Worm (Caenorhabditis elegans): ENCODE data around the gene ubc-22.

The ubc-22 gene

DNA sequence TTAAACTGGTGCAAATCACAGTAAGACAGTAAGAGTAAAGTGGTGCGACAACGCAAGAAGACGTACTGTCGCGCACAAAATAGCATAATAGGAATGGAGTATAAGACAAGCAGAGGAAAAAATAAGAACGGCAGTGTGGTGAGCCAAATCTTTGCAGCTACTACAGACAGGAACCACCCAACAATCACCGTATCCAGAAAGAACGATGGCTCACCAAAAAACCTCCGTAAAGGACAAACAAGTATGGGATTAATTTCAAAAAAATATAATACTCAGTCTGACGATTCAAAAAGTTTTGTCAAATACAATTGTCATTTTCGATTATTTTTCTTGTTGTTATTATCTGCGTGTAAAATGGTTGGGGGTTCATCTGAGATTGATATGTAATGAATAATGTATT is 14.6 kb downstream of the ubc-22 start:
- TF ChIP-seq ztf-23 (GFP tag; IDR thresholded peaks at IDR 0.05) (no peak), T22C8.4 (GFP tag; IDR thresholded peaks at IDR 0.05) (no peak), ztf-29 (GFP tag; IDR thresholded peaks at IDR 0.05) (no peak), ref-1 (GFP tag; conservative IDR thresholded peaks at IDR 0.05) (no peak)

ce11 chrX:8853524-8853923 is 15.4 kb downstream of the ubc-22 start, which contains the start of gene sprp-4:
Gene sprp-4 (minus strand): TSS chrX:8853624.
- no peak for TF ChIP-seq ztf-29 (GFP tag; IDR thresholded peaks at IDR 0.05)

DNA sequence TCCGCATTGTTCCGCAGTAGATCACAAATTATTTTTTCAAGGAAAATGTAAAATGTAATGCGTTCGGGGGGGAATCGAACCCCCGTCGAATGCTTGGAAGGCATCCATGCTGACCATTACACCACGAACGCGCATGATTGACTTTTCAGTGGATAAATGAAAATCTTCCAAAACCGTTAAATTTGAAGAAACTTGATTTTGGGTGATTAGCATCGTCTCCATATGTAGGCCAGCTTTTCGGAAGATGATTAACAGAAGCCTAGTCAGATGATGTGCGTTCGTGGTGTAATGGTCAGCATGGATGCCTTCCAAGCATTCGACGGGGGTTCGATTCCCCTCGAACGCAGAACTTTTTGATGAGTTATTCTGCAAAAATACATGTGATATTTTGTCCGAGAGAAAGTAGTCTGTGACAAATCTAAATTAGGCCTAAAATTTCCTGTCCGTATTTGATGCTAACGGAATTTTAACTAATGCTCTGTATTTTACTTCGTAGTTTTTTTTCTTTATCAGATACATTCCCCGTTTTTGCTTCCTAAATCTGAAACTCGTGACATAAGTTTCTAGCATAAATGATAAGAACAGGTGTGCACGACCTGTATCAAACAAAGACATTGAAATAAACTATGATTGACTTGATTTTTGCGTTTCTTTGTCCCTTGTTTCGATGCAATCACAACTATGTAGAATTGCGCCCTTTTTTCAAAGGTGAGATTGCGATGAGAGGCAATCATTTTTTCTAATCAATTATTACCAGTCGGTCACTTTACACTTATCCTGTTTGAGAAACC is 22.3 kb downstream of the ubc-22 start, which contains the start of gene C28G1.10:
C28G1.10 (plus strand) TSS at position 676 of the 791 bp plus-strand sequence.
- TF ChIP-seq klf-2 (GFP tag; conservative IDR thresholded peaks at IDR 0.05) (peak; percentile 61; the same call in 1 of the 2 replicates), ztf-29 (GFP tag; IDR thresholded peaks at IDR 0.05) (no peak)

DNA sequence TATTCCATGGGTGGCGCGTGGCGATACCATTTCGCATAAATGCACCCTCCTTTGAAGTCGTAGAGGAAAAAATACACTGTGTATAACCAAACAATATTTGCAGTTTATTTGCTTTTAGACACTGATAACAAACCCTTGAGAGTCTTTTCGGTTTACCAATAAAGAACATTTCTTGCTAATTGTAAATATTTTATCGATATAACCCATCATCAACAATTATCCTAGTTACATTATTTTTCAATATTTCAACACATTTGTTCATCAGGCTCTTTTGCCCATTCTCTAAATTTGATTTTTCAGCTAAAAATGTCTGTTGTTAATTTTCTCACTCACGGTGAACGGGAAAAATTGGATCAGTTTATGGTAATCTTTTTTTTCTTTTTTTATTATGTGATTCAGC is 25.0 kb downstream of the ubc-22 start, which contains the start of gene ubc-23:
ubc-23 (plus strand) TSS at position 301 of the 400 bp plus-strand sequence.
- no peak for TF ChIP-seq klf-2 (GFP tag; conservative IDR thresholded peaks at IDR 0.05)
- no peak for TF ChIP-seq cog-1 (tag; optimal IDR thresholded peaks at IDR 0.05)
- no peak for TF ChIP-seq med-1 (GFP tag; optimal IDR thresholded peaks at IDR 0.05; ENCODE audit: insufficient read depth)

DNA sequence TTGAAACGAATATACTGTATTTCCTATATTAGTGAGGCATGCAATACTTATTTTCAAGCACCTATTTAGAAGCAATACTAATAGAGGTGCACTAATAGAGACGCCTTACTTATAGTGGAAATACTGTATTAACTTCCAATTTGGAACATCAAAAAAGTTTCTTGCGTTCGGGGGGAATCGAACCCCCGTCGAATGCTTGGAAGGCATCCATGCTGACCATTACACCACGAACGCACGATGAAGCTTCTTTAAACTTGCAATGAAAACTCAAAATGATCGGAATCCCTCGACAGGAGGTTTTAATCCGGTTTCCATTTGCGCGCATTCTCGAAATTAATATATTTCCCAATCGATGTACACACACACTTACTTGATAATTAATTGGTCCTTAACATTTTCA is 30.8 kb downstream of the ubc-22 start:
- TF ChIP-seq flt-1 (GFP tag; IDR thresholded peaks at IDR 0.05) (no peak), ztf-29 (GFP tag; IDR thresholded peaks at IDR 0.05) (no peak), tab-1 (GFP tag; IDR thresholded peaks at IDR 0.05) (no peak), T22C8.4 (GFP tag; IDR thresholded peaks at IDR 0.05) (no peak), klf-2 (GFP tag; conservative IDR thresholded peaks at IDR 0.05) (no peak), med-1 (GFP tag; optimal IDR thresholded peaks at IDR 0.05; ENCODE audit: insufficient read depth) (no peak)

DNA sequence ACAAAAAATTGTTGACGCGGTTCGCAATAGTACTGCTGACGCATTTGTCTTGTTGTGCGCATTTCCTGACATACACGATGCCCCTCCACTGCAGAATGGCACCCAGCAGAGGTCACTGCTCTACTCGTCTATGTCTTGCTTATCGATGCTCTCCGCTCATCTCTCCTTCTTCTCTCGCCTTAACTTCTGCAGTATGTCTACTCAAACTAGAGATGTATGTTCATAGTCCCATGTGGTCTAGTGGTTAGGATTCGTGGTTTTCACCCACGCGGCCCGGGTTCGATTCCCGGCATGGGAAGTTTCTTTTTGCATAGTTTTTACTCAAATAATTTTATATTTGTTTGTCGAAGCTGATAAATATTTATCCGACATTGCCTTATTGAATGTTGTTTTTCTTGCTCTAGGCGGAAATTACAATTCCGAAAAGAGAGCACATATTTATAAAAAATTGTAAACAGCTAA is 33.0 kb downstream of the ubc-22 start, which contains the start of gene C28G1.2:
C28G1.2 (plus strand) TSS at position 130 of the 462 bp plus-strand sequence.
- peak; percentile 98 for TF ChIP-seq ztf-23 (GFP tag; IDR thresholded peaks at IDR 0.05)
- peak; percentile 97 for TF ChIP-seq T22C8.4 (GFP tag; IDR thresholded peaks at IDR 0.05)
- TF ChIP-seq ztf-29 (GFP tag; IDR thresholded peaks at IDR 0.05) = peak; percentile 97
- peak; percentile 96 for TF ChIP-seq ref-1 (GFP tag; conservative IDR thresholded peaks at IDR 0.05)
- TF ChIP-seq klf-2 (GFP tag; conservative IDR thresholded peaks at IDR 0.05) = peak; percentile 95
- TF ChIP-seq cog-1 (tag; optimal IDR thresholded peaks at IDR 0.05) = peak; percentile 93
- TF ChIP-seq med-1 (GFP tag; optimal IDR thresholded peaks at IDR 0.05; ENCODE audit: insufficient read depth) = peak; percentile 86
- TF ChIP-seq flt-1 (GFP tag; IDR thresholded peaks at IDR 0.05) = peak; percentile 99
- peak; percentile 98 for TF ChIP-seq tab-1 (GFP tag; IDR thresholded peaks at IDR 0.05)

DNA sequence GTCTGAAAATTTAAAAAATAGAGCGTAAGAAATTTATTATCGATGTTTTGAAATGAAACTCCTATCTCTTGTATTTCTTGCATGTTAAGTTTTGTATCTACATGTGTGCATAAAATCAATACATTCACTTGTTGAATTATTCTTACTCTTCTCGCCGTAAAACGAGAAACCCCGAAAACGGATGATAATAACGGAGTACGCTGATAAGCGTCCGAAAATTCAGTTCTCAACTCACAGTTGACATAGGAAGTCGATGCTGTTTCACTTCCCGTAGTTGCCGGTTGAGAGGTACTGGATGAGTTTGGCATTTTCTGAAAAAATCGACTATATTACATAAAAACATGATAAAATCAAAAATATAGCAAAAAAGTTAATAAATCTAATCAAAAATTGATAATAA is 33.6 kb downstream of the ubc-22 start, which contains the start of gene sec-15:
sec-15 (minus strand) TSS at position 311 of the 400 bp plus-strand sequence.
- TF ChIP-seq ref-1 (GFP tag; conservative IDR thresholded peaks at IDR 0.05) = no peak
- TF ChIP-seq T22C8.4 (GFP tag; IDR thresholded peaks at IDR 0.05) = no peak
- TF ChIP-seq tab-1 (GFP tag; IDR thresholded peaks at IDR 0.05) = no peak
- TF ChIP-seq med-1 (GFP tag; optimal IDR thresholded peaks at IDR 0.05; ENCODE audit: insufficient read depth) = no peak
- no peak for TF ChIP-seq cog-1 (tag; optimal IDR thresholded peaks at IDR 0.05)

DNA sequence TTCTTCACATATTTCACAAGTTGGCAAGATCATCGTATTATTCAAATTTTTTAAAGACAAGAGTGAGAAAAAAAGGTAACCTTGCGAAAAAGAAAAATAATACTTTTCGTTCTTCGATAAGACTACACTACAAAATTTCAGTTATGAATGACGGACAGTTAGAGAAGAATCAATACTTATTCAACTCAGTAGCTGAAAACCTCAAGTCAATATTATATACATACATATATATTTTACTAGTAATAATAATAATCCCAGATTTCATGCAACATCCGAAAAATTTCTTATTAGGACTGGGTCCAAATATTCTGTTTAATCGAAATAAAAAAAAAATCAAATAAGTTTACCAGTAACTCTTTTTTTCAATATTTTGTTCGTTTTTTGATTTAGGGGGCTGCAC is 37.8 kb downstream of the ubc-22 start, which contains the start of gene C28G1.6:
C28G1.6 (minus strand) TSS at position 101 of the 400 bp plus-strand sequence.
- TF ChIP-seq tab-1 (GFP tag; IDR thresholded peaks at IDR 0.05) = no peak
- TF ChIP-seq klf-2 (GFP tag; conservative IDR thresholded peaks at IDR 0.05) = no peak
- no peak for TF ChIP-seq T22C8.4 (GFP tag; IDR thresholded peaks at IDR 0.05)
- no peak for TF ChIP-seq flt-1 (GFP tag; IDR thresholded peaks at IDR 0.05)
- TF ChIP-seq med-1 (GFP tag; optimal IDR thresholded peaks at IDR 0.05; ENCODE audit: insufficient read depth) = no peak
- no peak for TF ChIP-seq cog-1 (tag; optimal IDR thresholded peaks at IDR 0.05)
- no peak for TF ChIP-seq ztf-29 (GFP tag; IDR thresholded peaks at IDR 0.05)
- no peak for TF ChIP-seq ref-1 (GFP tag; conservative IDR thresholded peaks at IDR 0.05)
- no peak for TF ChIP-seq ztf-23 (GFP tag; IDR thresholded peaks at IDR 0.05)

- TF ChIP-seq klf-2 (GFP tag; conservative IDR thresholded peaks at IDR 0.05) = no peak
- TF ChIP-seq flt-1 (GFP tag; IDR thresholded peaks at IDR 0.05) = no peak
- TF ChIP-seq ref-1 (GFP tag; conservative IDR thresholded peaks at IDR 0.05) = no peak
- no peak for TF ChIP-seq tab-1 (GFP tag; IDR thresholded peaks at IDR 0.05)
- TF ChIP-seq ztf-23 (GFP tag; IDR thresholded peaks at IDR 0.05) = no peak
- TF ChIP-seq med-1 (GFP tag; optimal IDR thresholded peaks at IDR 0.05; ENCODE audit: insufficient read depth) = no peak
- TF ChIP-seq cog-1 (tag; optimal IDR thresholded peaks at IDR 0.05) = no peak
- TF ChIP-seq T22C8.4 (GFP tag; IDR thresholded peaks at IDR 0.05) = no peak
- TF ChIP-seq ztf-29 (GFP tag; IDR thresholded peaks at IDR 0.05) = no peak
Observed at ce11 chrX:8828365-8828764, 40.6 kb downstream of the ubc-22 start, which contains the start of gene rcs-1. Gene rcs-1 (minus strand): TSS chrX:8828540.

ce11 chrX:8824437-8824836 is 44.5 kb downstream of the ubc-22 start, which contains the start of gene ifd-1:
Gene ifd-1 (minus strand): TSS chrX:8824448.
- TF ChIP-seq tab-1 (GFP tag; IDR thresholded peaks at IDR 0.05) = no peak
- no peak for TF ChIP-seq ztf-29 (GFP tag; IDR thresholded peaks at IDR 0.05)
- TF ChIP-seq med-1 (GFP tag; optimal IDR thresholded peaks at IDR 0.05; ENCODE audit: insufficient read depth) = no peak
- TF ChIP-seq flt-1 (GFP tag; IDR thresholded peaks at IDR 0.05) = no peak
- TF ChIP-seq T22C8.4 (GFP tag; IDR thresholded peaks at IDR 0.05) = no peak
- no peak for TF ChIP-seq klf-2 (GFP tag; conservative IDR thresholded peaks at IDR 0.05)
- TF ChIP-seq ztf-23 (GFP tag; IDR thresholded peaks at IDR 0.05) = no peak
- TF ChIP-seq cog-1 (tag; optimal IDR thresholded peaks at IDR 0.05) = no peak
- TF ChIP-seq ref-1 (GFP tag; conservative IDR thresholded peaks at IDR 0.05) = no peak

Measured in whole organism, midembryonic.